Worm (Caenorhabditis elegans) whole organism, midembryonic: Measurements from ENCODE around the gene M60.7.

ENCODE experiments used
- T22C8.4 ChIP-seq: fragments of 200-800 bp; sonication (Bioruptor generic); IDR thresholded peaks from 2 replicates; pipeline ENCODE4 v1.3.6; 2022; ENCODE audit warnings: missing genetic modification characterization, missing compliant biosample characterization
- cog-1 ChIP-seq: sonication (generic microtip); optimal IDR thresholded peaks from 2 replicates; lab custom pipeline; 2016; ENCODE audit warnings: missing genetic modification characterization, missing compliant biosample characterization
- flt-1 ChIP-seq: fragments of 200-800 bp; sonication (Bioruptor generic); IDR thresholded peaks from 2 replicates; pipeline ENCODE4 v1.3.6; 2022; ENCODE audit warnings: missing genetic modification characterization, missing compliant biosample characterization
- klf-2 ChIP-seq: fragments of 200-800 bp; sonication (Bioruptor generic); conservative IDR thresholded peaks from 2 replicates; pipeline ENCODE4 v1.3.6; 2022; ENCODE audit warnings: missing genetic modification reagents, missing genetic modification characterization, missing compliant biosample characterization
- tab-1 ChIP-seq: fragments of 200-800 bp; sonication (Bioruptor generic); IDR thresholded peaks from 2 replicates; pipeline ENCODE4 v1.3.6; 2022; ENCODE audit warnings: missing genetic modification characterization, missing compliant biosample characterization
- ztf-23 ChIP-seq: fragments of 200-800 bp; sonication (Bioruptor generic); IDR thresholded peaks from 2 replicates; pipeline ENCODE4 v1.3.6; 2022; ENCODE audit warnings: missing genetic modification reagents, missing genetic modification characterization, missing compliant biosample characterization

DNA sequence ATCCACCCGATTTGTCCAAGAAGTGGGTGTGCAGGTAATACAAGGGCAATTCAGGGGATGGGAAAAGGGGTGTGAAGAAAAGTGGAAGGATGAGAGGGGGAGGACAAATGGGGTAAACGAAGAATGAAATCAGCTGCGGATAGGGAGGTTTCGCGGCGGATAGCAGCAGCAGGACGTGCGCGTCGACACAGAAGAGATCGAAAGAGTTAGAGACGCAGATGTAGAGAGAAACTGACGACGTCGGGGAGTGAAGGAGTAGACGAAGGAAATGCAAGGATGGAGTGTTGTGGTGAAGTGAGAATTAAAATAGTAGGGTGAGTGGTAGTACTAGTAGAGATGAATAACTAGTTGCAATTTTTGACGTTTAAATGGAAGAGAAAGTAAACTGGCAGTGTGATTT lies 8.7 kb downstream of the M60.7 start, which contains the start of gene M60.6:
- no peak for TF ChIP-seq tab-1
- no peak for TF ChIP-seq T22C8.4 (GFP tag; lab: Robert Waterston, UW)
- TF ChIP-seq cog-1 (tag; lab: Kevin White, UChicago) = no peak
- TF ChIP-seq ztf-23 = no peak
- no peak for TF ChIP-seq flt-1 (GFP tag; lab: Robert Waterston, UW)
- no peak for TF ChIP-seq klf-2 (GFP tag; lab: Robert Waterston, UW)
